Fruit fly (Drosophila melanogaster): Measurements from ENCODE around the gene GATAd.

GATAd gene

dm6 chr2L:10333091-10333991 lies at the start of gene GATAd:
Gene GATAd (plus strand): TSS chr2L:10333734.
- no peak for TF ChIP-seq CG7839 (tag; optimal IDR thresholded peaks at IDR 0.05)
- TF ChIP-seq CG10543 (GFP tag; optimal IDR thresholded peaks at IDR 0.05): peak; percentile 19
- TF ChIP-seq Med (GFP tag): peak; percentile 60
- peak; percentile 52 for TF ChIP-seq trem (tag; optimal IDR thresholded peaks at IDR 0.05)
- no peak for TF ChIP-seq Taf1 (GFP tag; IDR thresholded peaks at IDR 0.05)
- no peak for TF ChIP-seq CG2199 (GFP tag; IDR thresholded peaks at IDR 0.05)
- TF ChIP-seq CG2116 (GFP tag; optimal IDR thresholded peaks at IDR 0.05): peak; percentile 25
- TF ChIP-seq CG2678 (tag; optimal IDR thresholded peaks at IDR 0.05): no peak
- peak in 1 of 2 experiments; percentile 19 for TF ChIP-seq Eip74EF (GFP tag; optimal IDR thresholded peaks at IDR 0.05)
- TF ChIP-seq btn (GFP tag; optimal IDR thresholded peaks at IDR 0.05): no peak
- no peak for TF ChIP-seq Fer3 (tag; optimal IDR thresholded peaks at IDR 0.05)
- peak; percentile 2 for TF ChIP-seq D19A (tag; optimal IDR thresholded peaks at IDR 0.05)
- peak; percentile 31 for TF ChIP-seq Sry-δ (GFP tag; optimal IDR thresholded peaks at IDR 0.05)
- TF ChIP-seq knrl (GFP tag; IDR thresholded peaks at IDR 0.05; ENCODE audit: partially characterized antibody): 0 out of 3 replicates have a peak, but pooled peaks have one; percentile 37
- TF ChIP-seq CG10267 (tag; optimal IDR thresholded peaks at IDR 0.05): peak; percentile 33
- no peak for TF ChIP-seq CG16813 (GFP tag; IDR thresholded peaks at IDR 0.05; ENCODE audit: partially characterized antibody)
- TF ChIP-seq zen (tag; optimal IDR thresholded peaks at IDR 0.05): peak; percentile 23
- TF ChIP-seq tap (tag; optimal IDR thresholded peaks at IDR 0.05): no peak
- no peak for TF ChIP-seq CG6683 (GFP tag; optimal IDR thresholded peaks at IDR 0.05)
- TF ChIP-seq CG1024 (GFP tag; IDR thresholded peaks at IDR 0.05): peak; percentile 33; the same call in 1 of the 2 replicates
- peak; percentile 5 for TF ChIP-seq wek (GFP tag; optimal IDR thresholded peaks at IDR 0.05)
- TF ChIP-seq Aef1 (GFP tag; IDR thresholded peaks at IDR 0.05): no peak
- TF ChIP-seq CG17829 (tag; optimal IDR thresholded peaks at IDR 0.05): peak; percentile 43
- no peak for TF ChIP-seq Hand (GFP tag; optimal IDR thresholded peaks at IDR 0.05)
- TF ChIP-seq BEAF-32 (GFP tag; optimal IDR thresholded peaks at IDR 0.05): peak; percentile 45
- TF ChIP-seq CG13287 (GFP tag; IDR thresholded peaks at IDR 0.05; ENCODE audit: partially characterized antibody): peak; percentile 47; the same call in 1 of the 2 replicates
- TF ChIP-seq CG30020 (tag; optimal IDR thresholded peaks at IDR 0.05): peak; percentile 95
- peak; percentile 9 for TF ChIP-seq CG2120 (GFP tag; optimal IDR thresholded peaks at IDR 0.05)
- TF ChIP-seq CG8281 (tag; optimal IDR thresholded peaks at IDR 0.05): peak; percentile 79
- TF ChIP-seq pum (GFP tag; optimal IDR thresholded peaks at IDR 0.05): no peak
- 0 out of 3 replicates have a peak, but pooled peaks have one; percentile 5 for TF ChIP-seq CG17361 (GFP tag; IDR thresholded peaks at IDR 0.05)
- TF ChIP-seq Xbp1 (GFP tag; optimal IDR thresholded peaks at IDR 0.05): no peak
- TF ChIP-seq CG12391 (tag; optimal IDR thresholded peaks at IDR 0.05): peak; percentile 29
- peak; percentile 18 for TF ChIP-seq exex (tag; optimal IDR thresholded peaks at IDR 0.05)
- TF ChIP-seq CG9932 (GFP tag; IDR thresholded peaks at IDR 0.05): 0 out of 2 replicates have a peak, but pooled peaks have one; percentile 26
- peak; percentile 63; the same call in 2 of the 3 replicates for TF ChIP-seq row (GFP tag; IDR thresholded peaks at IDR 0.05)
- TF ChIP-seq CG1792 (GFP tag; optimal IDR thresholded peaks at IDR 0.05): no peak
- TF ChIP-seq CG14710 (tag; optimal IDR thresholded peaks at IDR 0.05): peak; percentile 46
- TF ChIP-seq Tbp (GFP tag; optimal IDR thresholded peaks at IDR 0.05): peak; percentile 64
- TF ChIP-seq kay (GFP tag; optimal IDR thresholded peaks at IDR 0.05): peak; percentile 87
- TF ChIP-seq CG1603 (tag; optimal IDR thresholded peaks at IDR 0.05): peak; percentile 94
- peak; percentile 33 for TF ChIP-seq Dp (GFP tag; optimal IDR thresholded peaks at IDR 0.05)
- TF ChIP-seq pzg (GFP tag; optimal IDR thresholded peaks at IDR 0.05): peak; percentile 62
- TF ChIP-seq Sin3A (optimal IDR thresholded peaks at IDR 0.05): peak; percentile 3
- peak; percentile 14 for TF ChIP-seq mam (GFP tag; optimal IDR thresholded peaks at IDR 0.05)
- no peak for TF ChIP-seq HLH3B (GFP tag; IDR thresholded peaks at IDR 0.05)
- no peak for TF ChIP-seq Mad (GFP tag; optimal IDR thresholded peaks at IDR 0.05)

Data from whole organism, embryonic.